Worm (Caenorhabditis elegans): Measurements from ENCODE around the gene C17B7.4.

- TF ChIP-seq pha-4 (tag; optimal IDR thresholded peaks at IDR 0.05), result no peak
- no peak for TF ChIP-seq madf-6 (GFP tag; IDR thresholded peaks at IDR 0.05)
- TF ChIP-seq F10E7.11 (tag; optimal IDR thresholded peaks at IDR 0.05), result no peak
- TF ChIP-seq dox-1 (GFP tag; IDR thresholded peaks at IDR 0.05), result no peak
- no peak for TF ChIP-seq C17E4.6 (GFP tag; IDR thresholded peaks at IDR 0.05)
- no peak for TF ChIP-seq lsy-27 (tag; optimal IDR thresholded peaks at IDR 0.05; ENCODE audit: borderline replicate concordance, insufficient read depth)
- no peak for TF ChIP-seq ama-1 (optimal IDR thresholded peaks at IDR 0.05)
- no peak for TF ChIP-seq ama-1 (GFP tag; optimal IDR thresholded peaks at IDR 0.05)
- TF ChIP-seq ztf-25 (GFP tag; IDR thresholded peaks at IDR 0.05), result no peak
- TF ChIP-seq snpc-4 (GFP tag; optimal IDR thresholded peaks at IDR 0.05), result no peak
- no peak for TF ChIP-seq snpc-4 (tag; optimal IDR thresholded peaks at IDR 0.05)
- TF ChIP-seq madf-10 (tag; optimal IDR thresholded peaks at IDR 0.05), result no peak
- no peak for TF ChIP-seq unc-62 (GFP tag; optimal IDR thresholded peaks at IDR 0.05)
Measured at ce11 chrV:3342504-3342903, 3.4 kb downstream of the C17B7.4 start, which contains the start of gene C17B7.3.

Measured in whole organism, young adult.